Worm (Caenorhabditis elegans) whole organism, L3 larva: Measurements from ENCODE around the gene fbxc-22.

Experiments
- R02D3.7 ChIP-seq: fragments of 150-350 bp; optimal IDR thresholded peaks from 2 replicates; lab custom pipeline; 2014; ENCODE audit warnings: missing biosample characterization, missing genetic modification characterization
- ZK546.5 ChIP-seq: sonication (generic microtip); optimal IDR thresholded peaks from 2 replicates; lab custom pipeline; 2017; ENCODE audit warnings: missing biosample characterization, missing genetic modification characterization
- ama-1 ChIP-seq: fragments of 150-350 bp; optimal IDR thresholded peaks from 2 replicates; lab custom pipeline; 2018
- ceh-16 ChIP-seq: sonication (generic microtip); optimal IDR thresholded peaks from 2 replicates; lab custom pipeline; 2017; ENCODE audit warnings: missing biosample characterization, missing genetic modification characterization
- ceh-28 ChIP-seq: fragments of 150-350 bp; optimal IDR thresholded peaks from 2 replicates; lab custom pipeline; 2014; ENCODE audit warnings: missing biosample characterization, missing genetic modification reagents, missing genetic modification characterization
- ceh-82 ChIP-seq: fragments of 150-350 bp; optimal IDR thresholded peaks from 2 replicates; lab custom pipeline; 2014; ENCODE audit warnings: missing biosample characterization, missing genetic modification characterization
- ceh-9 ChIP-seq: sonication (generic microtip); optimal IDR thresholded peaks from 2 replicates; lab custom pipeline; 2018; ENCODE audit warnings: missing biosample characterization, missing genetic modification characterization
- daf-12 ChIP-seq: fragments of 150-350 bp; optimal IDR thresholded peaks from 2 replicates; lab custom pipeline; 2014; ENCODE audit warnings: missing biosample characterization, missing genetic modification reagents, missing genetic modification characterization
- egl-27 ChIP-seq: sonication (generic microtip); optimal IDR thresholded peaks from 4 replicates; lab custom pipeline; 2017; ENCODE audit warnings: missing biosample characterization, missing genetic modification reagents, missing genetic modification characterization
- elt-1 ChIP-seq: fragments of 150-350 bp; optimal IDR thresholded peaks from 2 replicates; lab custom pipeline; 2014; ENCODE audit warnings: missing biosample characterization, missing genetic modification characterization
- elt-2 ChIP-seq: sonication (generic microtip); optimal IDR thresholded peaks from 2 replicates; lab custom pipeline; 2016; ENCODE audit warnings: missing genetic modification reagents, mild to moderate bottlenecking, missing genetic modification characterization, missing compliant biosample characterization
- elt-3 ChIP-seq, 3 experiments: fragments of 150-350 bp in 1 of 3; sonication (generic microtip) in 2 of 3; optimal IDR thresholded peaks; 2 replicates in 2 of 3; 4 replicates in 1 of 3; lab custom pipeline; 2014 to 2017; ENCODE audit warnings: missing biosample characterization in 3 of 3, missing genetic modification characterization in 3 of 3
- fkh-10 ChIP-seq: sonication (generic microtip); optimal IDR thresholded peaks from 2 replicates; lab custom pipeline; 2017; ENCODE audit warnings: missing biosample characterization, missing genetic modification reagents, missing genetic modification characterization
- fkh-2 ChIP-seq: fragments of 150-350 bp; optimal IDR thresholded peaks from 2 replicates; lab custom pipeline; 2014; ENCODE audit warnings: missing biosample characterization, missing genetic modification reagents, missing genetic modification characterization
- fos-1 ChIP-seq: fragments of 150-350 bp; optimal IDR thresholded peaks from 2 replicates; lab custom pipeline; 2014; ENCODE audit warnings: missing biosample characterization, missing genetic modification characterization
- lin-15B ChIP-seq: fragments of 150-350 bp; optimal IDR thresholded peaks from 2 replicates; lab custom pipeline; 2014; ENCODE audit warnings: missing biosample characterization, missing genetic modification characterization
- lin-39 ChIP-seq: fragments of 150-350 bp; optimal IDR thresholded peaks from 2 replicates; lab custom pipeline; 2018; ENCODE audit warnings: missing biosample characterization, missing genetic modification reagents, missing genetic modification characterization
- lsy-12 ChIP-seq: sonication (generic microtip); optimal IDR thresholded peaks from 2 replicates; lab custom pipeline; 2016; ENCODE audit warnings: mild to moderate bottlenecking, missing genetic modification characterization, missing compliant biosample characterization
- mdl-1 ChIP-seq: fragments of 150-350 bp; optimal IDR thresholded peaks from 2 replicates; lab custom pipeline; 2014; ENCODE audit warnings: missing biosample characterization, missing genetic modification characterization
- mml-1 ChIP-seq: fragments of 150-350 bp; sonication (generic microtip); optimal IDR thresholded peaks from 3 replicates; lab custom pipeline; 2014; ENCODE audit warnings: missing biosample characterization, missing genetic modification characterization
- nfya-1 ChIP-seq: sonication (generic microtip); optimal IDR thresholded peaks from 2 replicates; lab custom pipeline; 2017; ENCODE audit warnings: missing genetic modification characterization, mild to moderate bottlenecking, missing compliant biosample characterization, antibody characterized with exemption, moderate library complexity; ENCODE audit not compliant: insufficient read depth
- nhr-237 ChIP-seq: fragments of 150-350 bp; optimal IDR thresholded peaks from 2 replicates; lab custom pipeline; 2014; ENCODE audit warnings: missing biosample characterization, missing genetic modification characterization
- nhr-25 ChIP-seq: sonication (generic microtip); optimal IDR thresholded peaks from 2 replicates; lab custom pipeline; 2017; ENCODE audit warnings: missing biosample characterization, missing genetic modification characterization
- nhr-28 ChIP-seq: fragments of 150-350 bp; optimal IDR thresholded peaks from 2 replicates; lab custom pipeline; 2014; ENCODE audit warnings: missing biosample characterization, missing genetic modification characterization
- nhr-43 ChIP-seq: sonication (generic microtip); optimal IDR thresholded peaks from 2 replicates; lab custom pipeline; 2016; ENCODE audit warnings: mild to moderate bottlenecking, missing genetic modification characterization, missing compliant biosample characterization; ENCODE audit not compliant: poor library complexity, severe bottlenecking
- nhr-67 ChIP-seq: fragments of 150-350 bp; optimal IDR thresholded peaks from 2 replicates; lab custom pipeline; 2014; ENCODE audit warnings: missing biosample characterization, missing genetic modification characterization
- nhr-76 ChIP-seq: fragments of 150-350 bp; sonication (generic microtip); optimal IDR thresholded peaks from 5 replicates; lab custom pipeline; 2014; ENCODE audit warnings: missing biosample characterization, missing genetic modification characterization
- pqm-1 ChIP-seq: fragments of 150-350 bp; optimal IDR thresholded peaks from 2 replicates; lab custom pipeline; 2017; ENCODE audit warnings: missing biosample characterization, missing genetic modification characterization, inconsistent platforms
- sea-2 ChIP-seq: fragments of 150-350 bp; sonication (generic microtip); optimal IDR thresholded peaks from 4 replicates; lab custom pipeline; 2014; ENCODE audit warnings: missing biosample characterization, missing genetic modification reagents, missing genetic modification characterization
- skn-1 ChIP-seq: fragments of 150-350 bp; optimal IDR thresholded peaks from 2 replicates; lab custom pipeline; 2014; ENCODE audit warnings: missing biosample characterization, missing genetic modification characterization
- snpc-4 ChIP-seq: fragments of 150-350 bp; optimal IDR thresholded peaks from 2 replicates; lab custom pipeline; 2014; ENCODE audit warnings: missing biosample characterization, missing genetic modification characterization
- tbx-2 ChIP-seq: sonication (generic microtip); optimal IDR thresholded peaks from 2 replicates; lab custom pipeline; 2016; ENCODE audit warnings: mild to moderate bottlenecking, missing genetic modification characterization, missing compliant biosample characterization
- unc-39 ChIP-seq: sonication (generic microtip); optimal IDR thresholded peaks from 4 replicates; lab custom pipeline; 2017; ENCODE audit warnings: missing biosample characterization, missing genetic modification characterization
- unc-62 ChIP-seq: fragments of 150-350 bp; sonication (generic microtip); optimal IDR thresholded peaks from 4 replicates; lab custom pipeline; 2014; ENCODE audit warnings: missing biosample characterization, missing genetic modification reagents, missing genetic modification characterization
- zag-1 ChIP-seq: fragments of 150-350 bp; optimal IDR thresholded peaks from 2 replicates; lab custom pipeline; 2014; ENCODE audit warnings: missing biosample characterization, missing genetic modification characterization
- ztf-11 ChIP-seq: fragments of 150-350 bp; optimal IDR thresholded peaks from 2 replicates; lab custom pipeline; 2014; ENCODE audit warnings: missing biosample characterization, missing genetic modification characterization
- ztf-4 ChIP-seq: fragments of 150-350 bp; optimal IDR thresholded peaks from 2 replicates; lab custom pipeline; 2014; ENCODE audit warnings: missing biosample characterization, missing genetic modification characterization

The fbxc-22 gene

DNA sequence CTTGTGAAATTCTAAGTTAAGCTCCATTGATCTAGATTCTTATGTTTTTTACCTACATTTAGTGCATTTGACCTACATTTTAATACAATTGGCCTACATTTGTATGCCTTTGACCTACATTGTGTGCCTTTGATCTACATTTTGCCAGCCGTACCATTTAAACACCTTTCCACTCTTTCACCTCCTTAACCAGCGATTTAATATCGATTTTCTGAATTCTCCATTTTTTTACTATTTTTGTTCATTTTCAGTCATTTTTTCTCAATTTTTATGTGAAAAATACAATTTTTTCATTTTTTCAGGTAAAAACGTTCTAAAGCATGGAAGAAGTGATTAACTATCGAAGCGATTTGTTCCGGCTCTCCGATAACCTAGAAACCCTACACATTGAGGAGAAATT, 22.0 kb upstream of the fbxc-22 start, which contains the start of gene btb-7:
TSS of gene btb-7 (plus strand) at position 301 of the 400 bp plus-strand sequence.
- TF ChIP-seq nhr-25 (no peak), elt-1 (no peak), mdl-1 (tag; lab: Kevin White, UChicago) (no peak), nfya-1 (no peak)

ce11 chrII:1709959-1710358, 19.0 kb upstream of the fbxc-22 start, which contains the start of gene fbxa-184:
Gene fbxa-184 (plus strand): TSS chrII:1710259.
- TF ChIP-seq fkh-10 (GFP tag; lab: Kevin White, UChicago): no peak
- TF ChIP-seq ceh-82: no peak
- TF ChIP-seq ztf-4 (tag; lab: Kevin White, UChicago): no peak
- TF ChIP-seq ZK546.5 (tag; lab: Kevin White, UChicago): no peak
- TF ChIP-seq pqm-1 (tag; lab: Kevin White, UChicago): no peak
- TF ChIP-seq fos-1: no peak
- no peak for TF ChIP-seq tbx-2
- no peak for TF ChIP-seq nhr-237
- no peak for TF ChIP-seq nhr-43 (tag; lab: Kevin White, UChicago)
- no peak for TF ChIP-seq ceh-16 (tag; lab: Kevin White, UChicago)
- TF ChIP-seq nhr-67 (tag; lab: Kevin White, UChicago): no peak
- TF ChIP-seq unc-62 (GFP tag; lab: Kevin White, UChicago): no peak
- no peak for TF ChIP-seq daf-12 (tag; lab: Kevin White, UChicago)
- TF ChIP-seq ama-1 (lab: Kevin White, UChicago): no peak
- TF ChIP-seq elt-2 (tag; lab: Kevin White, UChicago): no peak
- TF ChIP-seq lsy-12 (tag; lab: Kevin White, UChicago): no peak
- TF ChIP-seq nfya-1: no peak
- no peak for TF ChIP-seq unc-39 (tag; lab: Kevin White, UChicago)
- TF ChIP-seq lin-15B (tag; lab: Kevin White, UChicago): no peak
- TF ChIP-seq ztf-11 (tag; lab: Kevin White, UChicago): no peak

- TF ChIP-seq R02D3.7 (tag; lab: Kevin White, UChicago) (no peak), ceh-9 (tag; lab: Kevin White, UChicago) (no peak), unc-39 (tag; lab: Kevin White, UChicago) (no peak), mml-1 (no peak), nhr-76 (tag; lab: Kevin White, UChicago) (no peak), nhr-25 (no peak), nhr-28 (tag; lab: Kevin White, UChicago) (no peak), fkh-10 (GFP tag; lab: Kevin White, UChicago) (no peak), skn-1 (tag; lab: Kevin White, UChicago) (no peak), daf-12 (tag; lab: Kevin White, UChicago) (no peak), lin-39 (tag; lab: Kevin White, UChicago) (no peak), zag-1 (tag; lab: Kevin White, UChicago) (no peak), nhr-237 (no peak), nfya-1 (no peak), elt-2 (tag; lab: Kevin White, UChicago) (no peak), elt-1 (no peak), ceh-16 (tag; lab: Kevin White, UChicago) (no peak), ama-1 (lab: Kevin White, UChicago) (no peak), nhr-43 (tag; lab: Kevin White, UChicago) (no peak), ztf-4 (tag; lab: Kevin White, UChicago) (no peak)
These were observed 15.5 kb upstream of the fbxc-22 start, which contains the start of gene sdz-18 for ce11 chrII:1706385-1706784. Gene sdz-18 (minus strand): TSS chrII:1706485.

DNA sequence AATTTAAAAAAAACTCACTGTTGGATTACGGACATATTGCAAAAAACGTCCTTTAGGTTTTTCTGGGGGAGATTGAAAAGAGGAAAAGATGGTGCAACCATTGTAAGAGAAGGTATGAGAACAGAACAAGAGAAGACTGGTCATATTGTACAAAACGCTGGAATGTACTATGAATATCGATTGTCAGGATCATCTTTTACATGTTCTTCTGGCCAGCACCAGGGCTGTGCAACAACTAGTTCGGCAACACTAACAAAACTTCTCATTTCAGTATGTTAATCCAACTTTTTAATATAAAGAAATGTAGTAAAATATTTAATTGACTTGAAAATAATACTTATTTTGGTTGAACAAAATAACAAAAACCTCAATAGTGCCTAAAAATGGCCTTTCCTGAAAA, 12.5 kb upstream of the fbxc-22 start, which contains the start of gene fbxb-47:
TSS of gene fbxb-47 (minus strand) at position 101 of the 400 bp plus-strand sequence.
- TF ChIP-seq nhr-25: no peak
- no peak for TF ChIP-seq snpc-4
- no peak for TF ChIP-seq unc-62 (GFP tag; lab: Kevin White, UChicago)
- no peak for TF ChIP-seq R02D3.7 (tag; lab: Kevin White, UChicago)
- no peak for TF ChIP-seq egl-27 (tag; lab: Kevin White, UChicago)
- TF ChIP-seq, all 47 proteins: peak for 0

- TF ChIP-seq R02D3.7 (tag; lab: Kevin White, UChicago): no peak
- TF ChIP-seq ZK546.5 (tag; lab: Kevin White, UChicago): no peak
- TF ChIP-seq pqm-1 (tag; lab: Kevin White, UChicago): no peak
- no peak for TF ChIP-seq nhr-43 (tag; lab: Kevin White, UChicago)
- no peak for TF ChIP-seq egl-27 (tag; lab: Kevin White, UChicago)
- TF ChIP-seq elt-3 (tag; optimal IDR thresholded peaks at IDR 0.05; lab: Kevin White, UChicago): no peak
- TF ChIP-seq fkh-2 (tag; lab: Kevin White, UChicago): no peak
- no peak for TF ChIP-seq zag-1 (tag; lab: Kevin White, UChicago)
- no peak for TF ChIP-seq nhr-67 (tag; lab: Kevin White, UChicago)
- TF ChIP-seq nhr-25: no peak
- no peak for TF ChIP-seq nhr-76 (tag; lab: Kevin White, UChicago)
- TF ChIP-seq ceh-28 (tag; lab: Kevin White, UChicago): no peak
- no peak for TF ChIP-seq sea-2 (GFP tag; lab: Kevin White, UChicago)
- no peak for TF ChIP-seq fkh-10 (GFP tag; lab: Kevin White, UChicago)
- TF ChIP-seq, all 47 proteins: peak for 0
These were observed 5.0 kb upstream of the fbxc-22 start, which contains the start of gene F58E1.13 for ce11 chrII:1695861-1696260. Gene F58E1.13 (minus strand): TSS chrII:1695872.
